Fruit fly (Drosophila melanogaster): Measurements from ENCODE around the gene Sh3beta.

Sh3beta gene

DNA sequence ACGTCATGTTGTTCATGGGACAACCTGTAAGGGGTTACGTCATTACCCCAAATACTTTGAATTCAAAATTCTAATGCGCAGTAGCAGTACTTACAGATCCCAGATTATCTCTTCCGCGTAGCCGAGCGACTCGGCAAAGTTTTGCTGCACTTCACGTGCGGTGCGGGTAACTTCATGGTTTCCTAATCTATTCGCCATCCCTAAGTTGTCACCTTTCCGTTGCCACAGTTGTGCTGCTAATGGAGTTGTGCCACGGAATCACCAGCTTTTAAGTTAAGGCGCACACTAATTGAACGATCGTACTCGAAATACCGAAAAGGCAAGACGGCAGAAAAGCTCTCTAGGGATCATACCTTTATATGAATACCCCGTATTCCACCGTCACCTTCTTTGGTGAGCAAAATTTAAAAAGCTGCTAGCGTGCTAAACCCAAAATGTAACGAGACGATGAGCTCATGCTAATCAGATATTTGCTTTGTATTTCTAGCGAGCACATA, 9.2 kb downstream of the Sh3beta start, which contains the start of gene pst (continued):
- no peak for TF ChIP-seq NfI (GFP tag; optimal IDR thresholded peaks at IDR 0.05)
- TF ChIP-seq bbx (GFP tag; IDR thresholded peaks at IDR 0.05; ENCODE audit: partially characterized antibody) = peak; percentile 69
- peak; percentile 20 for TF ChIP-seq CG7786 (GFP tag; optimal IDR thresholded peaks at IDR 0.05)
- TF ChIP-seq mld (GFP tag; IDR thresholded peaks at IDR 0.05; ENCODE audit: partially characterized antibody) = 0 out of 3 replicates have a peak, but pooled peaks have one; percentile 35
- no peak for TF ChIP-seq CG17829 (tag; optimal IDR thresholded peaks at IDR 0.05)
- TF ChIP-seq CoRest (tag; optimal IDR thresholded peaks at IDR 0.05) = peak; percentile 67
- TF ChIP-seq vnd (GFP tag; IDR thresholded peaks at IDR 0.05; ENCODE audit: partially characterized antibody) = no peak
- no peak for TF ChIP-seq CG4404 (GFP tag; IDR thresholded peaks at IDR 0.05)
- TF ChIP-seq lilli (GFP tag; optimal IDR thresholded peaks at IDR 0.05) = no peak
- no peak for TF ChIP-seq btn (GFP tag; optimal IDR thresholded peaks at IDR 0.05)
- no peak for TF ChIP-seq trh (GFP tag; optimal IDR thresholded peaks at IDR 0.05)
- TF ChIP-seq tio (GFP tag; optimal IDR thresholded peaks at IDR 0.05) = no peak
- TF ChIP-seq NC2β (GFP tag; optimal IDR thresholded peaks at IDR 0.05) = peak; percentile 41
- no peak for TF ChIP-seq CG17186 (GFP tag; optimal IDR thresholded peaks at IDR 0.05)
- no peak for TF ChIP-seq unc-4 (GFP tag; IDR thresholded peaks at IDR 0.05; ENCODE audit: partially characterized antibody)
- no peak for TF ChIP-seq Oaz (GFP tag; IDR thresholded peaks at IDR 0.05)
- no peak for TF ChIP-seq D (optimal IDR thresholded peaks at IDR 0.05)
- TF ChIP-seq D (GFP tag; optimal IDR thresholded peaks at IDR 0.05) = no peak
- no peak for TF ChIP-seq CG6272 (GFP tag; IDR thresholded peaks at IDR 0.05)
- peak; percentile 45 for TF ChIP-seq CG13894 (tag; optimal IDR thresholded peaks at IDR 0.05)
- TF ChIP-seq CG4707 (GFP tag; optimal IDR thresholded peaks at IDR 0.05) = no peak
- TF ChIP-seq CG2712 (tag; optimal IDR thresholded peaks at IDR 0.05) = no peak
- no peak for TF ChIP-seq pros (GFP tag; optimal IDR thresholded peaks at IDR 0.05)
- no peak for TF ChIP-seq CG7839 (tag; optimal IDR thresholded peaks at IDR 0.05)
- TF ChIP-seq Six4 (GFP tag; optimal IDR thresholded peaks at IDR 0.05) = no peak
- TF ChIP-seq ATbp (GFP tag; optimal IDR thresholded peaks at IDR 0.05) = no peak
- TF ChIP-seq CG2116 (GFP tag; optimal IDR thresholded peaks at IDR 0.05) = no peak
- no peak for TF ChIP-seq z (GFP tag; IDR thresholded peaks at IDR 0.05)
- TF ChIP-seq CG12942 (GFP tag; optimal IDR thresholded peaks at IDR 0.05) = no peak
- TF ChIP-seq ems (GFP tag; optimal IDR thresholded peaks at IDR 0.05) = no peak
- no peak for TF ChIP-seq en (GFP tag; optimal IDR thresholded peaks at IDR 0.05)
- no peak for TF ChIP-seq repo (GFP tag; optimal IDR thresholded peaks at IDR 0.05)
- TF ChIP-seq jing (GFP tag; optimal IDR thresholded peaks at IDR 0.05) = no peak
- TF ChIP-seq CG31365 (tag; optimal IDR thresholded peaks at IDR 0.05) = no peak
- TF ChIP-seq salm (tag; optimal IDR thresholded peaks at IDR 0.05) = no peak
- TF ChIP-seq tap (tag; optimal IDR thresholded peaks at IDR 0.05) = no peak
- TF ChIP-seq CG9797 (GFP tag; optimal IDR thresholded peaks at IDR 0.05) = no peak
- TF ChIP-seq oc (tag; optimal IDR thresholded peaks at IDR 0.05) = peak; percentile 45
- no peak for TF ChIP-seq pan (optimal IDR thresholded peaks at IDR 0.05)
- TF ChIP-seq pan (GFP tag; optimal IDR thresholded peaks at IDR 0.05 in 1 of 2, IDR thresholded peaks at IDR 0.05 in 1 of 2) = no peak
- peak; percentile 60; the same call in 1 of the 3 replicates for TF ChIP-seq CG11456 (GFP tag; IDR thresholded peaks at IDR 0.05)
- 0 out of 3 replicates have a peak, but pooled peaks have one; percentile 44 for TF ChIP-seq H15 (GFP tag; IDR thresholded peaks at IDR 0.05)
- TF ChIP-seq CG11695 (GFP tag; IDR thresholded peaks at IDR 0.05) = 0 out of 3 replicates have a peak, but pooled peaks have one; percentile 29
- no peak for TF ChIP-seq Trl (optimal IDR thresholded peaks at IDR 0.05)
- TF ChIP-seq Trl (GFP tag; optimal IDR thresholded peaks at IDR 0.05) = no peak
- no peak for TF ChIP-seq Poxn (GFP tag; IDR thresholded peaks at IDR 0.05)
- TF ChIP-seq CG12236 (GFP tag; optimal IDR thresholded peaks at IDR 0.05) = no peak
- no peak for TF ChIP-seq vfl (GFP tag; optimal IDR thresholded peaks at IDR 0.05)
- no peak for TF ChIP-seq CG17359 (tag; optimal IDR thresholded peaks at IDR 0.05)
- no peak for TF ChIP-seq lola (GFP tag; optimal IDR thresholded peaks at IDR 0.05)
- no peak for TF ChIP-seq zen (tag; optimal IDR thresholded peaks at IDR 0.05)
- no peak for TF ChIP-seq CG32532 (GFP tag; IDR thresholded peaks at IDR 0.05)
